Worm (Caenorhabditis elegans): ENCODE measurements around the gene alh-9.

The alh-9 gene

DNA sequence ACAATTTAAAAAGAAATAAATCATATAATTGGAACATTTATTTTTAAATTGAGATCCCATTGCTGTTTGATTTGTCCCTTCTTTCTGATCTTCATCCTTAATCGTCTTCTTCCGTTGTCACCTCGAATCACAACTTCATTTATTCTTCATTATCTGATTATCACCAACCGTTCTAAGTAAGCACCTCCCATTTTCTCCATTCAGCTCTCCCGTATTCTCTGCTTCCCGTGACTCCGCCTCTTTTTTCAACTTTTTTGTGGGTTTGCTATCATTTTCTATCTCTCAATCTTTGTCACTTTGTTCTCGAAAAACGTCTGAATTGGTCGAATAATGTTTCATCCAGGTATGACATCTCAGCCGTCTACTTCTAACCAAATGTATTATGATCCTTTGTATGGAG lies 39.9 kb upstream of the alh-9 start, which contains the start of gene sma-4:
sma-4 (plus strand) TSS at position 301 of the 400 bp plus-strand sequence.
- TF ChIP-seq F13C5.2 (tag; optimal IDR thresholded peaks at IDR 0.05) (no peak), pes-1 (GFP tag; IDR thresholded peaks at IDR 0.05) (no peak), tbx-37 (GFP tag; conservative IDR thresholded peaks at IDR 0.05) (no peak), tbx-11 (GFP tag; IDR thresholded peaks at IDR 0.05) (no peak), hnd-1 (tag; optimal IDR thresholded peaks at IDR 0.05) (no peak)

DNA sequence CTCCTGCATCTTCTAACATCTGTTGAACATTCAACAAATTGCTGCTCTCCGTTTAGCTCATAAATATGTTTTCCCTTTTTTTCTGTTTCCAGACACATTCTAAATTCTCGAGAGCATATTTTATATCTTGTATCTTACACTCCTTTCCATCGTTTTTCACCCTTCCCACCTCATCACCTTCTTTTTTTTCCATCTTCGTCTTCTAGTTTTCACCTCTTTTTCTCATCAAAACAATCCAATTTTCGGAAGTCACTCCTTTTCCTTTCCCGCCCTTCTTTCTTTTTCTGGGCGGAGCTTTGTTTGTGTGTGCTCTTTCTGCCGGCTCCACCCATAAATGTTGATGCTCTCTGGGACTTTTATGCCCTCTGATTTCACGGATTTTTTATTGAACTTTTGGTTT lies 33.0 kb upstream of the alh-9 start:
- no peak for TF ChIP-seq pes-1 (GFP tag; IDR thresholded peaks at IDR 0.05)
- no peak for TF ChIP-seq hmbx-1 (tag; optimal IDR thresholded peaks at IDR 0.05)
- no peak for TF ChIP-seq tra-4 (tag; optimal IDR thresholded peaks at IDR 0.05)
- no peak for TF ChIP-seq sea-1 (GFP tag; conservative IDR thresholded peaks at IDR 0.05)
- no peak for TF ChIP-seq hnd-1 (tag; optimal IDR thresholded peaks at IDR 0.05)
- TF ChIP-seq tbx-37 (GFP tag; conservative IDR thresholded peaks at IDR 0.05), result no peak
- no peak for TF ChIP-seq B0310.2 (tag; optimal IDR thresholded peaks at IDR 0.05)
- TF ChIP-seq ama-1 (optimal IDR thresholded peaks at IDR 0.05), result no peak
- no peak for TF ChIP-seq tbx-11 (GFP tag; IDR thresholded peaks at IDR 0.05)
- TF ChIP-seq hmg-4 (GFP tag; optimal IDR thresholded peaks at IDR 0.05), result no peak
- TF ChIP-seq ceh-13 (GFP tag; optimal IDR thresholded peaks at IDR 0.05), result no peak
- no peak for TF ChIP-seq ceh-36 (tag; optimal IDR thresholded peaks at IDR 0.05)
- TF ChIP-seq aly-1 (tag; optimal IDR thresholded peaks at IDR 0.05), result no peak
- TF ChIP-seq flt-1 (GFP tag; IDR thresholded peaks at IDR 0.05), result no peak
- TF ChIP-seq F13C5.2 (tag; optimal IDR thresholded peaks at IDR 0.05), result no peak
- TF ChIP-seq ets-7 (tag; optimal IDR thresholded peaks at IDR 0.05), result no peak
- no peak for TF ChIP-seq scrt-1 (GFP tag; IDR thresholded peaks at IDR 0.05)

- no peak for TF ChIP-seq hnd-1 (tag; optimal IDR thresholded peaks at IDR 0.05)
- TF ChIP-seq pes-1 (GFP tag; IDR thresholded peaks at IDR 0.05), result no peak
- no peak for TF ChIP-seq hmbx-1 (tag; optimal IDR thresholded peaks at IDR 0.05)
- TF ChIP-seq tra-4 (tag; optimal IDR thresholded peaks at IDR 0.05), result no peak
- TF ChIP-seq hmg-4 (GFP tag; optimal IDR thresholded peaks at IDR 0.05), result no peak
- TF ChIP-seq sea-1 (GFP tag; conservative IDR thresholded peaks at IDR 0.05), result no peak
- no peak for TF ChIP-seq ets-7 (tag; optimal IDR thresholded peaks at IDR 0.05)
- TF ChIP-seq flt-1 (GFP tag; IDR thresholded peaks at IDR 0.05), result no peak
Observed at ce11 chrIII:5823617-5824016, 32.2 kb upstream of the alh-9 start, which contains the start of gene R12B2.8. TSS of gene R12B2.8 (plus strand) at chrIII:5823917.

DNA sequence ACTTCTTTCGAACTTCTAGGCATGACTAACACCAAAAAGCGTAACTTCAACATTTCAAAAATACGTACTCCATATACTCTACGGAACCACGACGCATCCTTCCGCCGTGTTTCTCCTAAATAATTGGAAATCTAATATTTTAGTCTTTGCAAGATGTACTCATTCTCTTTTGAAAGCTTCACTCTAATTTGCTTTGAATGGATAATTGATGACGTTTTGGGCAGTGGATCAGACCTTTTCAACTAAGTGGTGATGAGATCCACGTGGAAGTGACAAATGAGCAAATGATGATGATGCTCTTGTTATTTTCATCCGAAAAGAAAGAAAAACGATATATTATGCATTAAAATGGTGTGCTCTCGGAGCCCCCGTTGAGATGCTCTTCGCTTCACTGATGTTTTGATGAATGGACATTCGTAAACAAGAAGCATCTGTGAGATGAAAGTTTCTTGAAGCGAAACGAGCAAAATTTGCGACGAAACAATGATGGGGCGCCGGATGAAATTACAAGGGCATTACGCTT lies 31.3 kb upstream of the alh-9 start:
- no peak for TF ChIP-seq sea-1 (GFP tag; conservative IDR thresholded peaks at IDR 0.05)
- no peak for TF ChIP-seq flt-1 (GFP tag; IDR thresholded peaks at IDR 0.05)
- no peak for TF ChIP-seq ceh-13 (GFP tag; optimal IDR thresholded peaks at IDR 0.05)
- TF ChIP-seq F13C5.2 (tag; optimal IDR thresholded peaks at IDR 0.05), result no peak
- TF ChIP-seq tra-4 (tag; optimal IDR thresholded peaks at IDR 0.05), result no peak
- TF ChIP-seq ceh-36 (tag; optimal IDR thresholded peaks at IDR 0.05), result no peak
- TF ChIP-seq aly-1 (tag; optimal IDR thresholded peaks at IDR 0.05), result no peak
- TF ChIP-seq hmbx-1 (tag; optimal IDR thresholded peaks at IDR 0.05), result no peak
- TF ChIP-seq scrt-1 (GFP tag; IDR thresholded peaks at IDR 0.05), result no peak
- no peak for TF ChIP-seq tbx-37 (GFP tag; conservative IDR thresholded peaks at IDR 0.05)
- no peak for TF ChIP-seq B0310.2 (tag; optimal IDR thresholded peaks at IDR 0.05)
- no peak for TF ChIP-seq hnd-1 (tag; optimal IDR thresholded peaks at IDR 0.05)
- TF ChIP-seq hmg-4 (GFP tag; optimal IDR thresholded peaks at IDR 0.05), result no peak
- TF ChIP-seq ama-1 (optimal IDR thresholded peaks at IDR 0.05), result no peak

ce11 chrIII:5826895-5827437 lies 28.9 kb upstream of the alh-9 start:
- TF ChIP-seq hnd-1 (tag; optimal IDR thresholded peaks at IDR 0.05) (no peak), pes-1 (GFP tag; IDR thresholded peaks at IDR 0.05) (no peak), ets-7 (tag; optimal IDR thresholded peaks at IDR 0.05) (no peak), ceh-13 (GFP tag; optimal IDR thresholded peaks at IDR 0.05) (no peak), ama-1 (optimal IDR thresholded peaks at IDR 0.05) (no peak), B0310.2 (tag; optimal IDR thresholded peaks at IDR 0.05) (no peak), ceh-36 (tag; optimal IDR thresholded peaks at IDR 0.05) (no peak), tbx-37 (GFP tag; conservative IDR thresholded peaks at IDR 0.05) (no peak), aly-1 (tag; optimal IDR thresholded peaks at IDR 0.05) (no peak), hmbx-1 (tag; optimal IDR thresholded peaks at IDR 0.05) (no peak), flt-1 (GFP tag; IDR thresholded peaks at IDR 0.05) (no peak), scrt-1 (GFP tag; IDR thresholded peaks at IDR 0.05) (no peak), F13C5.2 (tag; optimal IDR thresholded peaks at IDR 0.05) (no peak), tbx-11 (GFP tag; IDR thresholded peaks at IDR 0.05) (no peak), sea-1 (GFP tag; conservative IDR thresholded peaks at IDR 0.05) (no peak), tra-4 (tag; optimal IDR thresholded peaks at IDR 0.05) (no peak)

DNA sequence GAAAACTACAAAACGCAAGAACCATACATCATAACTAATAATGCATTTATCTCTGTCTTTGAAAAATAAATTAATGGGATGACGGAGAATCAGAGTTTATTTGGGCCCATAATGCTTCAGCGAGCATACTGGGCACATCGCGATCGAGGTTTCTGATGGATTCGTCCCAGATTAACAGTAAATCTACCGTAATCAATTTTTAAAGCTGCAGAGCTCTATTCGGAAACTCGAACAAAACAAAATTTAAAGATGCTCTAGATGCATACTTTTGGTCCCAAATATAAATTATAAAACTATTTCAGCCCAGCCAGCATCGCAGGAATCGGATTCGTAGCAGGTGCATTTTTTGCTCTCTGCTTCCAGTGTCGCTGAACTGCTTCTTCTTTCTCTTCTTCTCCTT lies 27.8 kb upstream of the alh-9 start:
- TF ChIP-seq ceh-36 (tag; optimal IDR thresholded peaks at IDR 0.05) (no peak), scrt-1 (GFP tag; IDR thresholded peaks at IDR 0.05) (no peak), flt-1 (GFP tag; IDR thresholded peaks at IDR 0.05) (no peak), hmbx-1 (tag; optimal IDR thresholded peaks at IDR 0.05) (no peak), pes-1 (GFP tag; IDR thresholded peaks at IDR 0.05) (no peak), sea-1 (GFP tag; conservative IDR thresholded peaks at IDR 0.05) (no peak), hmg-4 (GFP tag; optimal IDR thresholded peaks at IDR 0.05) (no peak), aly-1 (tag; optimal IDR thresholded peaks at IDR 0.05) (no peak), tra-4 (tag; optimal IDR thresholded peaks at IDR 0.05) (no peak), hnd-1 (tag; optimal IDR thresholded peaks at IDR 0.05) (no peak), tbx-37 (GFP tag; conservative IDR thresholded peaks at IDR 0.05) (no peak), ets-7 (tag; optimal IDR thresholded peaks at IDR 0.05) (no peak), F13C5.2 (tag; optimal IDR thresholded peaks at IDR 0.05) (no peak), B0310.2 (tag; optimal IDR thresholded peaks at IDR 0.05) (no peak), tbx-11 (GFP tag; IDR thresholded peaks at IDR 0.05) (no peak), ceh-13 (GFP tag; optimal IDR thresholded peaks at IDR 0.05) (no peak), ama-1 (optimal IDR thresholded peaks at IDR 0.05) (no peak)

DNA sequence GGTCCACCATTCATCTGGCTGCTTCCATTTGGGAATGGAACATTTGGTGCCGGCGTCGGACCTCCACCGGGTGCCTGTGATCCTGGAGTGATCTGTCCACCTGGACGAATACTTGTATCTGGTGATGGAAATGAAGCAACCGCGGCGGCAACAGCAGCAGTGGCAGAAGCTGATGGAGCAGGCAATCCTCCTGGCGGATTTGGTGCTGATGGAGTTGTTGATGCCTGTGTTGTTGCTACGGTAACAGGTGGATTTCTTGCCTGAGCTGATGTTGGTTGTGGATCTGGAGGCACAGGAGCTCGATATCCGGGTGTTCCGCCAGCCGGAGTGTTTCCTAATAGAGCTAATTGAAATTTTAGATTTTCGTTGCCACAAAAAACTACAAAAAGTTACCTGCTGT lies 23.4 kb upstream of the alh-9 start:
- TF ChIP-seq hnd-1 (tag; optimal IDR thresholded peaks at IDR 0.05) (no peak), tbx-11 (GFP tag; IDR thresholded peaks at IDR 0.05) (no peak), ama-1 (optimal IDR thresholded peaks at IDR 0.05) (no peak), tra-4 (tag; optimal IDR thresholded peaks at IDR 0.05) (no peak), ceh-13 (GFP tag; optimal IDR thresholded peaks at IDR 0.05) (no peak), F13C5.2 (tag; optimal IDR thresholded peaks at IDR 0.05) (no peak), aly-1 (tag; optimal IDR thresholded peaks at IDR 0.05) (no peak), pes-1 (GFP tag; IDR thresholded peaks at IDR 0.05) (no peak), B0310.2 (tag; optimal IDR thresholded peaks at IDR 0.05) (no peak), ceh-36 (tag; optimal IDR thresholded peaks at IDR 0.05) (no peak), tbx-37 (GFP tag; conservative IDR thresholded peaks at IDR 0.05) (no peak), hmbx-1 (tag; optimal IDR thresholded peaks at IDR 0.05) (no peak), flt-1 (GFP tag; IDR thresholded peaks at IDR 0.05) (no peak), scrt-1 (GFP tag; IDR thresholded peaks at IDR 0.05) (no peak), hmg-4 (GFP tag; optimal IDR thresholded peaks at IDR 0.05) (no peak), sea-1 (GFP tag; conservative IDR thresholded peaks at IDR 0.05) (no peak), ets-7 (tag; optimal IDR thresholded peaks at IDR 0.05) (no peak)

Data from whole organism, early embryonic.